Worm (Caenorhabditis elegans) whole organism, L2 larva: Measurements from ENCODE around the gene B0280.9.

Source experiments
- alr-1 ChIP-seq: fragments of 150-350 bp; optimal IDR thresholded peaks from 2 replicates; lab custom pipeline; 2014; ENCODE audit warnings: missing biosample characterization, missing genetic modification characterization
- elt-1 ChIP-seq: fragments of 150-350 bp; optimal IDR thresholded peaks from 2 replicates; lab custom pipeline; 2014; ENCODE audit warnings: missing biosample characterization, missing genetic modification characterization
- fos-1 ChIP-seq: fragments of 150-350 bp; optimal IDR thresholded peaks from 2 replicates; lab custom pipeline; 2014; ENCODE audit warnings: missing biosample characterization, missing genetic modification characterization
- lin-11 ChIP-seq: fragments of 150-350 bp; sonication (generic microtip); optimal IDR thresholded peaks from 2 replicates; lab custom pipeline; 2014; ENCODE audit warnings: missing biosample characterization, missing genetic modification characterization, inconsistent platforms, mixed read lengths
- lin-39 ChIP-seq: fragments of 150-350 bp; optimal IDR thresholded peaks from 2 replicates; lab custom pipeline; 2014; ENCODE audit warnings: missing biosample characterization, missing genetic modification reagents, missing genetic modification characterization
- nhr-11 ChIP-seq: fragments of 150-350 bp; optimal IDR thresholded peaks from 2 replicates; lab custom pipeline; 2014; ENCODE audit warnings: missing biosample characterization, missing genetic modification characterization
- nhr-6 ChIP-seq: fragments of 150-350 bp; optimal IDR thresholded peaks from 2 replicates; lab custom pipeline; 2014; ENCODE audit warnings: missing biosample characterization, missing genetic modification characterization
- sma-9 ChIP-seq, 2 experiments: fragments of 150-350 bp in 1 of 2; sonication (generic microtip) in 1 of 2; optimal IDR thresholded peaks; 2 replicates each; lab custom pipeline; 2014 to 2016; ENCODE audit warnings: missing genetic modification characterization in 2 of 2, mild to moderate bottlenecking in 1 of 2, missing biosample characterization in 1 of 2, missing compliant biosample characterization in 1 of 2, missing genetic modification reagents in 1 of 2, moderate library complexity in 1 of 2
- snpc-4 ChIP-seq: fragments of 150-350 bp; optimal IDR thresholded peaks from 2 replicates; lab custom pipeline; 2014; ENCODE audit warnings: missing biosample characterization, missing genetic modification characterization
- unc-39 ChIP-seq: fragments of 150-350 bp; optimal IDR thresholded peaks from 2 replicates; lab custom pipeline; 2014; ENCODE audit warnings: missing biosample characterization, missing genetic modification characterization
- zag-1 ChIP-seq: fragments of 150-350 bp; optimal IDR thresholded peaks from 2 replicates; lab custom pipeline; 2014; ENCODE audit warnings: missing biosample characterization, missing genetic modification characterization
- ztf-11 ChIP-seq: sonication (generic microtip); optimal IDR thresholded peaks from 2 replicates; lab custom pipeline; 2017; ENCODE audit warnings: missing biosample characterization, missing genetic modification characterization
- ztf-4 ChIP-seq: fragments of 150-350 bp; optimal IDR thresholded peaks from 2 replicates; lab custom pipeline; 2014; ENCODE audit warnings: missing biosample characterization, missing genetic modification characterization

DNA sequence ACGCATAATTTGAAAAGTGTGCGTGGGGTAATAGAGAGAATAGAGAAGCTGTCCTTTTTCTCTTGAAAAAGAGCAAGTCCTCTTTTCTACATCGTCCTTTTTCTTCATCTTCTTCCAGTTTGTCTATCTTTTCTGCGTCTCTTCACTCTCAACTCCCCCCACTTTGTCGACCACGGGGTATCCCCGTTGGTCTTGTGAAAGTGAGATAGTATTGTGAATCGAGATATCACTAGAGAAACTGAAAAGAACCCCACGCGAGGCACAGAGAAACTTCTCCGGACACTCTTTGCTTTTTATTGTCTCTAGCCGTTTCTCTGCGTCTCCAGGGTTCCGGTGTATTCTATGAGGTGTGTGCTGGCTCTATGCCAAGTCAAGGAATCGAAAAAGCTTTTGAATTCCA lies 32.9 kb upstream of the B0280.9 start:
- TF ChIP-seq snpc-4 (tag; lab: Kevin White, UChicago) = peak; percentile 76
- TF ChIP-seq elt-1 = no peak
- TF ChIP-seq zag-1 (tag; lab: Kevin White, UChicago) = peak; percentile 93
- peak; percentile 69 for TF ChIP-seq ztf-11 (tag; lab: Kevin White, UChicago)
- TF ChIP-seq lin-11 (tag; lab: Kevin White, UChicago) = peak; percentile 86
- no peak for TF ChIP-seq alr-1 (tag; lab: Kevin White, UChicago)
- peak; percentile 92 for TF ChIP-seq ztf-4 (tag; lab: Kevin White, UChicago)
- no peak for TF ChIP-seq nhr-11
- TF ChIP-seq unc-39 = no peak
- TF ChIP-seq fos-1 = peak; percentile 78
- peak; percentile 35 for TF ChIP-seq lin-39 (tag; lab: Kevin White, UChicago)
- TF ChIP-seq sma-9 (GFP tag; optimal IDR thresholded peaks at IDR 0.05; lab: Kevin White, UChicago) = peak; percentile 98
- TF ChIP-seq sma-9 (tag; optimal IDR thresholded peaks at IDR 0.05; lab: Kevin White, UChicago) = peak; percentile 38
- peak; percentile 96 for TF ChIP-seq nhr-6 (tag; lab: Kevin White, UChicago)
